Worm (Caenorhabditis elegans): ENCODE results near the gene sri-73.

Gene sri-73

DNA sequence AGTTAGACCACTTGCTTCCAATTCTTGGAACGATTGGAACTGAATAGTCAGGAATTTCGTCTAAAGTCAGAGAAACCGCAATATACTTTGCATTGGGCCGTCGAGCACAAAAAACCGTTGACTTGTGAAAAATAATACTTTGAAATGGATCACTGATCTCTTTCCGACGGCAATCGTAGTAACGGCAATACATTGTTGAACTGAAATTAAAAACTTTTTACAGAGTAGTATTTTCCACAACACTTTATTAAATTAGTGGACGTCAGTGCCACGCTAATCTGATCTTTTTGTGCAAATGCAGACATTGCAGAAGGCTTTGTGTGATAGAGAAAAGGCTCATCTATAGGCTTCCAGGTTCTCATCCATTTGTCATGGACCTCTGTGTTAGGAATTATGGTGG, 13.5 kb downstream of the sri-73 start:
- TF ChIP-seq ceh-48 (tag; optimal IDR thresholded peaks at IDR 0.05) = no peak

DNA sequence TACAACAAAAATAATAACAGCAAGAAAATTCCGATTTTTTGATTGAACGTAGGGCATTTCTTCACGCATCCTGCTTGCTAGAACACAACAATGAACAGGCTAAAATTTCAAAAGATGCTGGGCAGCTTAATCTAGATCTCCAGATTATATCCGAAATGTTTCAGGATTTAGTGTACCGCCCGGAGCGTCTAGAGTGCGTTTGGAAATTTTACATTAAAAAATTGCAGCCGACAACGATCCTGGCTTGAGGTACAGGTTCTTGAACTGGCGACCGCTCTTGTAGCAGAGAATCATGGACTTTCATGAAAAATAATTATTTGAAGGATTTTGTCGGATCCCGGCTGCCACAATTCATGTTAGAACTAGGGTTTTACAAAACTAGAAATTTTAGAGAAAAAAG, 17.9 kb downstream of the sri-73 start, which contains the start of gene C14C6.6:
C14C6.6 (minus strand) TSS at position 101 of the 400 bp plus-strand sequence.
- TF ChIP-seq ceh-6 (GFP tag; optimal IDR thresholded peaks at IDR 0.05) (no peak), odd-2 (tag; optimal IDR thresholded peaks at IDR 0.05) (no peak), unc-3 (GFP tag; conservative IDR thresholded peaks at IDR 0.05) (no peak), unc-3 (tag; optimal IDR thresholded peaks at IDR 0.05) (no peak), unc-42 (tag; optimal IDR thresholded peaks at IDR 0.05) (no peak)

DNA sequence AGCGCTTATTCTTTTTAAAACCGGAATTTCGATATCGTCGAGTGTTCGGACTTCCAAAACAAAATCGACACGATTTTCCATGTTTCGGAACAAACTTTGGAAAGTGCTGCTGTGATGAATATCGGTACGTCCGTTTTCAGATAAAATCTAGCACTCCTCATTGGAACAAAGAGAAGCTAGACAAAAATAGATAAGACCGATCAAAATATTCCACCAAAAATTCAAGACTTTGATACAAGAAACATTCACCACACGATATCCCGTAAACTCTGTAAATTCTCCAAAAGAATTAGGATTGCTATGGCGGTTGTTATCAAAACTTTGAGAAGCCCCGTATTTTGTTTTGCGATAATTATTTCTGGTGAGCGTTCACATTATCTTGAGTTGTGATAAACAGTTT, 22.7 kb downstream of the sri-73 start, which contains the start of gene C14C6.3:
C14C6.3 (plus strand) TSS at position 301 of the 400 bp plus-strand sequence.
- TF ChIP-seq tbx-7 (tag; optimal IDR thresholded peaks at IDR 0.05) (no peak), ref-2 (tag; optimal IDR thresholded peaks at IDR 0.05) (no peak), madf-2 (tag; optimal IDR thresholded peaks at IDR 0.05) (no peak), ets-4 (tag; optimal IDR thresholded peaks at IDR 0.05) (no peak), che-1 (tag; optimal IDR thresholded peaks at IDR 0.05) (no peak), unc-55 (GFP tag; optimal IDR thresholded peaks at IDR 0.05) (no peak), ceh-31 (tag; optimal IDR thresholded peaks at IDR 0.05) (no peak), ceh-14 (tag; optimal IDR thresholded peaks at IDR 0.05) (no peak), pqm-1 (tag; optimal IDR thresholded peaks at IDR 0.05) (no peak), ceh-9 (tag; optimal IDR thresholded peaks at IDR 0.05) (no peak), hlh-6 (tag; optimal IDR thresholded peaks at IDR 0.05) (no peak), hlh-30 (tag; optimal IDR thresholded peaks at IDR 0.05; ENCODE audit: insufficient read depth) (no peak), nfya-1 (tag; optimal IDR thresholded peaks at IDR 0.05) (no peak), Y22D7AL.16 (tag; optimal IDR thresholded peaks at IDR 0.05) (no peak), eyg-1 (tag; optimal IDR thresholded peaks at IDR 0.05) (no peak), unc-86 (tag; optimal IDR thresholded peaks at IDR 0.05) (no peak)

DNA sequence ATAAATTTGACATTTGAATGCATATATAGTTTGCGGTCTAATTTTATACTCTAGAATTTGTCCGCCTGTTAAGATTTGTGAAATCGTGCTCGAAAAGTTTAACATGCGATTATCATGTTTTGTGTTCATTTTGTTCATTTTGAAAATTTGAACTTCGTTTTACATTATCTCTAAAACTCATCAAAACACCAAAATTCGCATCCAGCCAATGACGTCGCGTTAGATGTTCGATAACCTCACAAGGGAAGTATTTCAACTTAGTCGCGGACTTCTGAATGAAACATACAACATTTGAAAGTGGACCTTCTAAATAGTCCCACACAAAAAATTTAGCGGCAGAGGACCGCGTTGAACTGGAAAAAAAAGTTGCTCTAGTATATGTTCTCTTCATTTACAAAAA, 24.4 kb downstream of the sri-73 start:
- TF ChIP-seq hlh-8 (tag; optimal IDR thresholded peaks at IDR 0.05) = no peak
- no peak for TF ChIP-seq che-1 (tag; optimal IDR thresholded peaks at IDR 0.05)
- no peak for TF ChIP-seq sox-4 (tag; optimal IDR thresholded peaks at IDR 0.05)
- TF ChIP-seq eyg-1 (tag; optimal IDR thresholded peaks at IDR 0.05) = no peak
- TF ChIP-seq fax-1 (tag; optimal IDR thresholded peaks at IDR 0.05) = no peak
- TF ChIP-seq ama-1 (optimal IDR thresholded peaks at IDR 0.05) = no peak

DNA sequence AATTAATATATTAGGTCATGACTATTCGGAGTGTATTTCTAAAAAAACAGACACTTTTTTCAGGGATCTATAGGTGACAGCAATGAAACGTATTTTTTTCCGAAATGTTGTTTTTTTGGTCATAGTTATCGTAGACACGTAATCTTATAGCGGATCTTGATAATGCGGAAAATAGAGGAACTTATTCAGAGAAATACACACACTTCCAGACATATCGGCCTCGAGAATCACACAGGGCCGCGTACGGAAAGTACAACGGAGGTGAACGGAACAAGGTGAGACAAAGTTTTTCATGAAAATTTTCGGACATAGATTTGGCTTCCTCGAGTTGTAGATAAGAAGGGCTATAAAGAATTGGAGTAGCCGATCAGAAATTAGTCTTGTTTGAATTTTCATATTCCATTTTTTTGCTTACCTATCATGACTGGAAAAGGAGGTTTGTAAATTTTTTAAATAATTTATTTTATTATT, 26.8 kb downstream of the sri-73 start, which contains the start of gene nhr-155:
nhr-155 (plus strand) TSS at position 421 of the 471 bp plus-strand sequence.
- no peak for TF ChIP-seq ceh-30 (tag; optimal IDR thresholded peaks at IDR 0.05)
- TF ChIP-seq pros-1 (tag; optimal IDR thresholded peaks at IDR 0.05) = no peak
- no peak for TF ChIP-seq syd-9 (tag; optimal IDR thresholded peaks at IDR 0.05)
- no peak for TF ChIP-seq pax-1 (tag; optimal IDR thresholded peaks at IDR 0.05)
- TF ChIP-seq dmd-4 (tag; optimal IDR thresholded peaks at IDR 0.05; ENCODE audit: borderline replicate concordance) = no peak
- TF ChIP-seq C08G9.2 (tag; optimal IDR thresholded peaks at IDR 0.05) = no peak

DNA sequence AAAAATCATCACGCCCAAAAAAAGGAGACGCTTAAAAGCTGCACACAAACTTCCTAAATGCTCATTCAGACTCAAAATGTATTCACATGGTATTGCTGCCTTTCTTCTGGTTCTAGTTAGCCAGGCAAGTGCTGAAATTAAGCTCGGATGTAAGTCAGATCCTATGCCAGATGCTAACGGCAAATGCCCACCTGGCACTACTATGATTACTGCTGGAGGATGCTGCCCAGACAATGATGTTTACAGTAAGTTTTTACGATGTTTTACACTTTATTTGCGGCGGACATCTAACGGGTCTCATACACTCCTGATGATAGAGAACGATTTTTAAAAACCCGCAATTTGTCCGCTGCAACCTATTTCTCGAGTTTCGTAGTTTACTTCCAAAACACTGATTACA, 29.3 kb downstream of the sri-73 start, which contains the start of gene C14C6.5:
C14C6.5 (plus strand) TSS at position 58 of the 400 bp plus-strand sequence.
- TF ChIP-seq C38D4.7 (GFP tag; optimal IDR thresholded peaks at IDR 0.05) = no peak
- TF ChIP-seq tbx-2 (tag; optimal IDR thresholded peaks at IDR 0.05) = no peak
- no peak for TF ChIP-seq ttx-3 (tag; optimal IDR thresholded peaks at IDR 0.05)
